Worm (Caenorhabditis elegans): ENCODE measurements around the gene T12D8.9.

DNA sequence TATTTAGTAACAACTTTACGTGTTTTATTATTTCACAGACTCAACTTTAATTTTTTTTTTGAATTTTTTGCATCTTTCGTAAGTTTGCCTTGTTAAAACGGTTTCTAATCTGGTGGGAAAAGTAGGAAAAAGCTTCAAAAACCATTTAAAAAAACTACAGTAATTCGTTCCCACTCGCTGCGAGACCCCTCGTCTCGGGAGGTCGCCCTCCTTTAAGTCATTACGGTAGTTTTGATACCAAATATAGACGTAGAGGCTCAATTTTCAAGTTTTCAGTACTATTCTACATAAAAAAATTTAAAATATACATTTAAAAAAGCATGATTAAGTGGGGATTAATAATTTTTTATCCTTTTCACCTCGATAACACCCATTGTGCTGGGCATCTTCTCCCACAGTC lies 24.0 kb downstream of the T12D8.9 start:
- TF ChIP-seq nhr-237 (tag; optimal IDR thresholded peaks at IDR 0.05) (no peak), elt-3 (tag; optimal IDR thresholded peaks at IDR 0.05) (no peak), ztf-11 (tag; optimal IDR thresholded peaks at IDR 0.05) (no peak), nhr-28 (tag; optimal IDR thresholded peaks at IDR 0.05) (no peak)

Measured in whole organism, mixed stage, embryonic.